Fruit fly (Drosophila melanogaster) whole organism, pupa: ENCODE measurements around the gene CG14440.
A peak's percentile ranks its signal among the peaks of the same experiment; 100 is the strongest.

Experiments used
- CG10348 ChIP-seq: fragments of 200-800 bp; sonication (Bioruptor generic); IDR thresholded peaks from 2 replicates; pipeline ENCODE4 v1.3.6; 2022; ENCODE audit warnings: missing biosample characterization, missing genetic modification characterization
- CG12605 ChIP-seq: fragments of 200-800 bp; sonication (Bioruptor generic); IDR thresholded peaks from 2 replicates; pipeline ENCODE4 v1.3.6; 2022; ENCODE audit warnings: missing biosample characterization, missing genetic modification characterization
- CG13204 ChIP-seq: fragments of 200-800 bp; sonication (Bioruptor generic); optimal IDR thresholded peaks from 2 replicates; lab custom pipeline; 2018; ENCODE audit warnings: missing biosample characterization, mild to moderate bottlenecking, missing genetic modification characterization, moderate library complexity
- CG14655 ChIP-seq: fragments of 200-800 bp; sonication (Bioruptor generic); optimal IDR thresholded peaks from 3 replicates; lab custom pipeline; 2017; ENCODE audit warnings: mild to moderate bottlenecking, missing biosample characterization, missing genetic modification reagents, missing genetic modification characterization
- CG15710 ChIP-seq: fragments of 200-800 bp; sonication (Bioruptor generic); optimal IDR thresholded peaks from 2 replicates; lab custom pipeline; 2018; ENCODE audit warnings: missing biosample characterization, mild to moderate bottlenecking, missing genetic modification characterization, moderate library complexity
- CG17806 ChIP-seq: fragments of 200-800 bp; sonication (Bioruptor generic); optimal IDR thresholded peaks from 2 replicates; lab custom pipeline; 2018; ENCODE audit warnings: missing biosample characterization, mild to moderate bottlenecking, missing genetic modification characterization, moderate library complexity
- CG32121 ChIP-seq: fragments of 200-800 bp; sonication (Bioruptor generic); IDR thresholded peaks from 2 replicates; pipeline ENCODE4 v1.3.6; 2022; ENCODE audit warnings: missing biosample characterization, missing genetic modification characterization
- CG34367 ChIP-seq: fragments of 200-800 bp; sonication (Bioruptor generic); optimal IDR thresholded peaks from 2 replicates; lab custom pipeline; 2018; ENCODE audit warnings: missing biosample characterization, mild to moderate bottlenecking, missing genetic modification characterization
- CG4496 ChIP-seq: fragments of 200-800 bp; sonication (Bioruptor generic); IDR thresholded peaks from 3 replicates; pipeline ENCODE4 v1.3.6; 2022; ENCODE audit warnings: missing biosample characterization, missing genetic modification characterization
- CG8159 ChIP-seq: fragments of 200-800 bp; sonication (Bioruptor generic); optimal IDR thresholded peaks from 3 replicates; lab custom pipeline; 2018; ENCODE audit warnings: missing biosample characterization, mild to moderate bottlenecking, missing genetic modification characterization, moderate library complexity
- CG8301 ChIP-seq: fragments of 200-800 bp; sonication (Bioruptor generic); optimal IDR thresholded peaks from 2 replicates; lab custom pipeline; 2018; ENCODE audit warnings: missing biosample characterization, mild to moderate bottlenecking, missing genetic modification characterization
- CG9948 ChIP-seq: fragments of 200-800 bp; sonication (Bioruptor generic); optimal IDR thresholded peaks from 2 replicates; lab custom pipeline; 2018; ENCODE audit warnings: missing biosample characterization, mild to moderate bottlenecking, missing genetic modification characterization, moderate library complexity
- D1 ChIP-seq: fragments of 200-800 bp; sonication (Bioruptor generic); optimal IDR thresholded peaks from 2 replicates; lab custom pipeline; 2018; ENCODE audit warnings: missing biosample characterization, mild to moderate bottlenecking, missing genetic modification characterization, moderate library complexity
- EcR ChIP-seq: fragments of 200-800 bp; sonication (Bioruptor generic); optimal IDR thresholded peaks from 3 replicates; lab custom pipeline; 2019; ENCODE audit warnings: missing biosample characterization, missing genetic modification characterization, mild to moderate bottlenecking, moderate library complexity, missing genetic modification reagents
- Ets98B ChIP-seq: fragments of 200-800 bp; sonication (Bioruptor generic); IDR thresholded peaks from 2 replicates; pipeline ENCODE4 v1.3.6; 2022; ENCODE audit warnings: missing biosample characterization, missing genetic modification characterization
- Pif1A ChIP-seq: fragments of 200-800 bp; sonication (Bioruptor generic); optimal IDR thresholded peaks from 3 replicates; lab custom pipeline; 2016; ENCODE audit warnings: missing biosample characterization, missing genetic modification characterization
- Pif1B ChIP-seq: fragments of 200-800 bp; sonication (Bioruptor generic); optimal IDR thresholded peaks from 3 replicates; lab custom pipeline; 2016; ENCODE audit warnings: missing biosample characterization, missing genetic modification characterization
- Snoo ChIP-seq: fragments of 200-800 bp; sonication (Bioruptor generic); optimal IDR thresholded peaks from 3 replicates; lab custom pipeline; 2017; ENCODE audit warnings: missing biosample characterization, mild to moderate bottlenecking, missing genetic modification characterization, inconsistent platforms
- fd96Ca ChIP-seq: fragments of 200-800 bp; sonication (Bioruptor generic); IDR thresholded peaks from 3 replicates; pipeline ENCODE4 v1.3.6; 2022; ENCODE audit warnings: missing biosample characterization, missing genetic modification characterization
- gl ChIP-seq: fragments of 200-800 bp; sonication (Bioruptor generic); optimal IDR thresholded peaks from 2 replicates; lab custom pipeline; 2018; ENCODE audit warnings: missing biosample characterization, mild to moderate bottlenecking, missing genetic modification characterization
- rn ChIP-seq: fragments of 200-800 bp; sonication (Bioruptor generic); IDR thresholded peaks from 2 replicates; pipeline ENCODE4 v1.3.6; 2022; ENCODE audit warnings: missing biosample characterization, missing genetic modification characterization

The CG14440 gene

dm6 chrX:6656626-6657558, 41.5 kb downstream of the CG14440 start:
- peak; percentile 46 for TF ChIP-seq Ets98B (GFP tag; lab: Robert Waterston, UW)
- TF ChIP-seq D1: no peak
- TF ChIP-seq EcR (GFP tag; lab: Kevin White, UChicago): peak; percentile 36
- peak; percentile 30 for TF ChIP-seq Pif1A
- no peak for TF ChIP-seq CG10348 (GFP tag; lab: Robert Waterston, UW)
- TF ChIP-seq CG13204 (GFP tag; lab: Kevin White, UChicago): peak; percentile 52
- TF ChIP-seq gl (tag; lab: Kevin White, UChicago): no peak
- TF ChIP-seq fd96Ca (GFP tag; lab: Robert Waterston, UW): no peak
- peak; percentile 49 for TF ChIP-seq Pif1B
- peak; percentile 8 for TF ChIP-seq CG34367 (tag; lab: Kevin White, UChicago)
- TF ChIP-seq CG17806 (tag; lab: Kevin White, UChicago): peak; percentile 27
- peak; percentile 58 for TF ChIP-seq CG14655
- 0 out of 2 replicates have a peak, but pooled peaks have one; percentile 25 for TF ChIP-seq CG12605 (GFP tag; lab: Robert Waterston, UW)
- peak; percentile 51 for TF ChIP-seq CG15710 (tag; lab: Kevin White, UChicago)
- TF ChIP-seq CG8301 (tag; lab: Kevin White, UChicago): peak; percentile 56
- peak; percentile 21 for TF ChIP-seq Snoo
- TF ChIP-seq rn (GFP tag; lab: Robert Waterston, UW): no peak
- peak; percentile 39; the same call in 1 of the 2 replicates for TF ChIP-seq CG32121 (GFP tag; lab: Robert Waterston, UW)
- TF ChIP-seq CG8159 (tag; lab: Kevin White, UChicago): peak; percentile 58
- TF ChIP-seq CG4496 (GFP tag; lab: Robert Waterston, UW): no peak
- peak; percentile 21 for TF ChIP-seq CG9948 (tag; lab: Kevin White, UChicago)

DNA sequence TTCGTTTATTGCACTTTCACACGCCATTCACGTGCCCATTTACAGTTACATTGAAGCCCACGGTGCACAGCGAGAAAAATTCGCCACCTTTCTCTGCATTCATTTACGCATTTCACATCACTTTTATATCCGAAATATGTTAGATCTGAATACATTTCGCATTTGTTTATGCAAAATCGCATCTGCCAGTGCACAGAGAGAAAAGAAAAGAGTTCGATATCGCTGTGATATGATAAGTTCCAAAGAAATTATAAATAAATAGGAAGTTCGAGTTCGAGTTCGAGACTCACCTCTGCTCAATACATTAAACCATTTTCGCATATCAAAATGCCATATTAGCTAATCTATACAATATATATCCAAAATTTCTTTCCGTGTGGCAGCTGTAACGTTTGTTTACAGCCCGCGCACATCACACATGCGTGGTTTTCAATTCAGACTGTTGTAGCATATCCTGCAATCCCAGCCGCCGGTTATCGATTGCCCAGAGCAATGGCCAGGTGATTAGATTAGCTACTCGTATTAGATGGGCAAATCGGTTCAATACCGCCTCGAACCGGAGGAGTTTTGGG, 42.3 kb downstream of the CG14440 start:
- TF ChIP-seq CG17806 (tag; lab: Kevin White, UChicago) (peak; percentile 84), CG15710 (tag; lab: Kevin White, UChicago) (peak; percentile 88), CG13204 (GFP tag; lab: Kevin White, UChicago) (peak; percentile 62), Pif1B (peak; percentile 90), CG8159 (tag; lab: Kevin White, UChicago) (peak; percentile 91), CG10348 (GFP tag; lab: Robert Waterston, UW) (peak; percentile 54; the same call in 1 of the 2 replicates), D1 (peak; percentile 63), EcR (GFP tag; lab: Kevin White, UChicago) (peak; percentile 36), gl (tag; lab: Kevin White, UChicago) (peak; percentile 75), Snoo (peak; percentile 89), CG8301 (tag; lab: Kevin White, UChicago) (peak; percentile 91), rn (GFP tag; lab: Robert Waterston, UW) (peak; percentile 60; the same call in 1 of the 2 replicates), CG9948 (tag; lab: Kevin White, UChicago) (peak; percentile 86), CG34367 (tag; lab: Kevin White, UChicago) (peak; percentile 81), Pif1A (peak; percentile 92), Ets98B (GFP tag; lab: Robert Waterston, UW) (peak; percentile 87), CG4496 (GFP tag; lab: Robert Waterston, UW) (peak; percentile 90), CG14655 (peak; percentile 93), CG12605 (GFP tag; lab: Robert Waterston, UW) (peak; percentile 72), CG32121 (GFP tag; lab: Robert Waterston, UW) (peak; percentile 87), fd96Ca (GFP tag; lab: Robert Waterston, UW) (peak; percentile 90)

dm6 chrX:6654198-6654831, 44.1 kb downstream of the CG14440 start, which contains the start of the genes CG3226 and Cdc7:
Gene CG3226 (minus strand): TSS chrX:6654248.
Gene Cdc7 (plus strand): TSS chrX:6654541.
- TF ChIP-seq gl (tag; lab: Kevin White, UChicago) (peak; percentile 12), CG17806 (tag; lab: Kevin White, UChicago) (no peak), CG8301 (tag; lab: Kevin White, UChicago) (no peak), CG10348 (GFP tag; lab: Robert Waterston, UW) (no peak), Pif1B (peak; percentile 12), CG14655 (peak; percentile 33), CG8159 (tag; lab: Kevin White, UChicago) (peak; percentile 41), D1 (no peak), Ets98B (GFP tag; lab: Robert Waterston, UW) (0 out of 2 replicates have a peak, but pooled peaks have one; percentile 33), CG15710 (tag; lab: Kevin White, UChicago) (peak; percentile 36), CG32121 (GFP tag; lab: Robert Waterston, UW) (no peak), CG4496 (GFP tag; lab: Robert Waterston, UW) (peak; percentile 62; the same call in 2 of the 3 replicates), CG13204 (GFP tag; lab: Kevin White, UChicago) (peak; percentile 21), Pif1A (peak; percentile 47), EcR (GFP tag; lab: Kevin White, UChicago) (no peak), rn (GFP tag; lab: Robert Waterston, UW) (no peak), CG12605 (GFP tag; lab: Robert Waterston, UW) (no peak), fd96Ca (GFP tag; lab: Robert Waterston, UW) (0 out of 3 replicates have a peak, but pooled peaks have one; percentile 8), CG9948 (tag; lab: Kevin White, UChicago) (no peak), Snoo (peak; percentile 69), CG34367 (tag; lab: Kevin White, UChicago) (peak; percentile 51)
- TF ChIP-seq, all 21 proteins: peak for 12

DNA sequence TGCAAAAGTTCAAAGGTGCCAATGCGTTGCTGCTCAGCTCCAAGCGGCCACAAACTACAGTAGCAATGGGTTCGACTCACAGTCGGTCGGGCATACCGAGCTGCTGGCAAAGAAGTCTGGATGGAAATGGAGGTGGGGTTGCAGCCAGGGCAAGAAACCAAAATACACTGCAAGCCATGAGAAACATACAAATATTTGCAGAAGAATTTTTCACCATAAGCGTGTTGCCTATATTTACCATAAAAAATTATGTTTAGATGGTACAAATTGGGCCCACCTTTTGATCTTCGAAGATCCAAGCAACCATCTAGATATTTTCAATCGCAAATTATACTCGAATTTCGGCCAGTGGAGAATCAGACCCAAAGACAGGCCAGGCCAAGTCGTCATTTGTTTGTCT, 51.5 kb downstream of the CG14440 start:
- TF ChIP-seq CG10348 (GFP tag; lab: Robert Waterston, UW) (no peak), CG17806 (tag; lab: Kevin White, UChicago) (peak; percentile 26), CG14655 (peak; percentile 56), CG15710 (tag; lab: Kevin White, UChicago) (peak; percentile 0), CG34367 (tag; lab: Kevin White, UChicago) (no peak), fd96Ca (GFP tag; lab: Robert Waterston, UW) (0 out of 3 replicates have a peak, but pooled peaks have one; percentile 34), Pif1B (no peak), CG9948 (tag; lab: Kevin White, UChicago) (peak; percentile 13), gl (tag; lab: Kevin White, UChicago) (no peak), CG13204 (GFP tag; lab: Kevin White, UChicago) (no peak), Ets98B (GFP tag; lab: Robert Waterston, UW) (no peak), CG8159 (tag; lab: Kevin White, UChicago) (peak; percentile 18), CG8301 (tag; lab: Kevin White, UChicago) (peak; percentile 34), CG32121 (GFP tag; lab: Robert Waterston, UW) (no peak)
